Worm (Caenorhabditis elegans) whole organism, late embryonic: ENCODE measurements around the gene bgnt-1.2.

Experiments
- C38D4.7 ChIP-seq: fragments of 200-800 bp; sonication (Bioruptor generic); optimal IDR thresholded peaks from 2 replicates; lab custom pipeline; 2018; ENCODE audit warnings: mild to moderate bottlenecking, missing genetic modification characterization, moderate library complexity, missing compliant biosample characterization
- F13H6.1 ChIP-seq: sonication (generic microtip); optimal IDR thresholded peaks from 2 replicates; lab custom pipeline; 2016; ENCODE audit warnings: missing genetic modification characterization, missing compliant biosample characterization
- K09A11.1 ChIP-seq: sonication (generic microtip); optimal IDR thresholded peaks from 2 replicates; lab custom pipeline; 2017; ENCODE audit warnings: antibody characterized with exemption, mild to moderate bottlenecking, missing genetic modification characterization, missing compliant biosample characterization; ENCODE audit not compliant: insufficient read depth
- ceh-45 ChIP-seq: fragments of 200-800 bp; sonication (Bioruptor generic); IDR thresholded peaks from 2 replicates; pipeline ENCODE4 v1.3.6; 2022; ENCODE audit warnings: missing genetic modification reagents, missing genetic modification characterization, missing compliant biosample characterization
- elt-2 ChIP-seq: sonication (generic microtip); optimal IDR thresholded peaks from 2 replicates; lab custom pipeline; 2016; ENCODE audit warnings: missing genetic modification reagents, missing genetic modification characterization, missing compliant biosample characterization
- lim-6 ChIP-seq: sonication (generic microtip); optimal IDR thresholded peaks from 2 replicates; lab custom pipeline; 2016; ENCODE audit warnings: missing genetic modification characterization, missing compliant biosample characterization
- lin-11 ChIP-seq: fragments of 200-800 bp; sonication (Bioruptor generic); optimal IDR thresholded peaks from 2 replicates; lab custom pipeline; 2018; ENCODE audit warnings: mild to moderate bottlenecking, missing genetic modification characterization, missing compliant biosample characterization
- nhr-11 ChIP-seq: fragments of 150-350 bp; optimal IDR thresholded peaks from 2 replicates; lab custom pipeline; 2014; ENCODE audit warnings: missing biosample characterization, missing genetic modification characterization
- pag-3 ChIP-seq: sonication (generic microtip); optimal IDR thresholded peaks from 2 replicates; lab custom pipeline; 2016; ENCODE audit warnings: missing compliant biosample characterization, missing genetic modification characterization, borderline replicate concordance
- pax-1 ChIP-seq: fragments of 150-350 bp; optimal IDR thresholded peaks from 2 replicates; lab custom pipeline; 2014; ENCODE audit warnings: missing biosample characterization, missing genetic modification characterization
- pha-2 ChIP-seq: sonication (generic microtip); optimal IDR thresholded peaks from 2 replicates; lab custom pipeline; 2017; ENCODE audit warnings: mild to moderate bottlenecking, missing genetic modification characterization, missing compliant biosample characterization
- pha-4 ChIP-seq: fragments of 150-350 bp; optimal IDR thresholded peaks from 2 replicates; lab custom pipeline; 2018; ENCODE audit warnings: missing biosample characterization, missing genetic modification reagents, missing genetic modification characterization
- tbx-2 ChIP-seq: sonication (generic microtip); optimal IDR thresholded peaks from 2 replicates; lab custom pipeline; 2016; ENCODE audit warnings: missing genetic modification characterization, missing compliant biosample characterization
- unc-55 ChIP-seq: sonication (generic microtip); optimal IDR thresholded peaks from 2 replicates; lab custom pipeline; 2017; ENCODE audit warnings: missing biosample characterization, missing genetic modification reagents, missing genetic modification characterization

DNA sequence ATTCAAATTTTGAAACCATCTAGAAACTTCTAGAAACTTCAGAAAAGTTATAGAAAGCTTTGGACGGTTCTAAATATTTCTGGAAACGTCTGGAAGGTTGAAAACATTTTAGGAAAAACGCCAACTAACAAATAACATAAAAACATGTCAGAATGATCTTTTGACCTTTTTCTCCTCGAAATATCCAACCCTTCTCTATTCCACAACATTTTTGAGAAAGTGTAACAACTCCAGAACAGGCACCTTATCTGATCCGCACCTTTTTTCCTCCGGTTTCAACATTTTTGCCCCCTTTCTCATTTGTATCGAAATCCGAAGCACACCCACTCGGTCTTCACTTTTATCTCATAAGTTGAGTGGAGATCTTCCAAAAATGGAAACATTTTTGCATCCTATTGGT, 8.1 kb downstream of the bgnt-1.2 start, which contains the start of gene F22F7.3:
- TF ChIP-seq pag-3 (tag; lab: Kevin White, UChicago) (no peak), F13H6.1 (tag; lab: Kevin White, UChicago) (no peak), lim-6 (no peak), nhr-11 (tag; lab: Kevin White, UChicago) (no peak), unc-55 (no peak), ceh-45 (GFP tag; lab: Robert Waterston, UW) (no peak), tbx-2 (no peak), pha-4 (no peak), pax-1 (tag; lab: Kevin White, UChicago) (no peak), elt-2 (no peak), C38D4.7 (GFP tag; lab: Kevin White, UChicago) (no peak), lin-11 (tag; lab: Kevin White, UChicago) (no peak), pha-2 (no peak), K09A11.1 (tag; lab: Kevin White, UChicago) (no peak)
